Fruit fly (Drosophila melanogaster): ENCODE data around the gene Ucp4B.

The Ucp4B gene

DNA sequence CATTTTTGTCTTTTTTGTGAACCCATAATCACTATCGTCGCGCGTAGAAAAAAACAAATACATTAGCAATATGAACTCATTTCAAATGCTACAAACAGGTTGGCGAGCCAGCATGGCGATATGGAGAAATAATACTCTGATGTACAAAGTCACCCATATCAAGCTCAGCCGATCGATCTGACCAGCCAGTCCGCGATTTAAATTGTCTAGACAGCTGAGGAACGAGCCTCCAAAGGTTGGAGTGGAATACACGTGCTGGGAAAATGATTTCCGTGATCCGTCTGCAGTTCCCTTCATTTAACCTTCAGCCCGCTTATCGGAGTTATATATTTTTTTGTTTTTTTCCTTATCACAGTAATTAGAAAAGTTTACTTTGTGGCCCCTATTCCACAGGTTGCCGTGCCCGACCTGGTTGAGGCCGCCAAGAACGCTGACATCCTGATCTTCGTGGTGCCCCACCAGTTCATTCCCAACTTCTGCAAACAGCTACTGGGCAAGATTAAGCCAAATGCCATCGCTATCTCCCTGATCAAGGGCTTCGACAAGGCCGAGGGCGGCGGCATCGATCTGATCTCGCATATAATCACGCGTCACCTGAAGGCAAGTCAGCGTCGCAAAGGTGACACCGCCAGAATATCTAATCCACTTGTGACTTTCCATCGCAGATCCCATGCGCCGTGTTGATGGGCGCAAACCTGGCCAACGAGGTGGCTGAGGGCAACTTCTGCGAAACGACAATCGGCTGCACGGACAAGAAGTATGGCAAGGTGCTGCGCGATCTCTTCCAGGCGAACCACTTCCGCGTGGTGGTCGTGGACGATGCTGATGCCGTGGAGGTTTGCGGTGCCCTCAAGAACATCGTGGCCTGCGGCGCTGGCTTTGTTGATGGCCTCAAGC is 23.8 kb upstream of the Ucp4B start:
- TF ChIP-seq CG7987 (GFP tag; optimal IDR thresholded peaks at IDR 0.05): peak; percentile 74
- TF ChIP-seq CG2199 (GFP tag; IDR thresholded peaks at IDR 0.05): 0 out of 3 replicates have a peak, but pooled peaks have one; percentile 34
- 0 out of 3 replicates have a peak, but pooled peaks have one; percentile 18 for TF ChIP-seq tgo (GFP tag; IDR thresholded peaks at IDR 0.05)
- TF ChIP-seq Ada2b (GFP tag; IDR thresholded peaks at IDR 0.05): no peak
- TF ChIP-seq chinmo (GFP tag; IDR thresholded peaks at IDR 0.05; ENCODE audit: partially characterized antibody): peak; percentile 75; the same call in 3 of the 4 replicates
- no peak for TF ChIP-seq CG11093 (GFP tag; IDR thresholded peaks at IDR 0.05)
- TF ChIP-seq CG8290 (GFP tag; optimal IDR thresholded peaks at IDR 0.05): no peak
- TF ChIP-seq CG8290 (tag; optimal IDR thresholded peaks at IDR 0.05): peak in 1 of 2 experiments; percentile 54
- TF ChIP-seq Med (GFP tag): peak; percentile 84
- peak; percentile 62; the same call in 2 of the 3 replicates for TF ChIP-seq Dbx (GFP tag; IDR thresholded peaks at IDR 0.05)
- TF ChIP-seq Pdp1 (GFP tag; optimal IDR thresholded peaks at IDR 0.05): peak in 1 of 2 experiments; percentile 8
- TF ChIP-seq CG6854 (GFP tag; optimal IDR thresholded peaks at IDR 0.05): no peak
- peak; percentile 81 for TF ChIP-seq CG12769 (tag; optimal IDR thresholded peaks at IDR 0.05)
- 0 out of 3 replicates have a peak, but pooled peaks have one; percentile 54 for TF ChIP-seq dysf (GFP tag; IDR thresholded peaks at IDR 0.05)
- peak; percentile 84 for TF ChIP-seq exex (tag; optimal IDR thresholded peaks at IDR 0.05)
- TF ChIP-seq CG6765 (GFP tag; optimal IDR thresholded peaks at IDR 0.05): no peak
- TF ChIP-seq B-H2 (GFP tag; optimal IDR thresholded peaks at IDR 0.05): peak; percentile 57
- peak; percentile 73 for TF ChIP-seq sug (tag; optimal IDR thresholded peaks at IDR 0.05)
- 0 out of 3 replicates have a peak, but pooled peaks have one; percentile 4 for TF ChIP-seq ken (GFP tag; IDR thresholded peaks at IDR 0.05)
- TF ChIP-seq CG34376 (GFP tag; optimal IDR thresholded peaks at IDR 0.05): peak; percentile 46
- TF ChIP-seq CG6791 (GFP tag; IDR thresholded peaks at IDR 0.05; ENCODE audit: partially characterized antibody): 0 out of 3 replicates have a peak, but pooled peaks have one; percentile 10
- TF ChIP-seq Hr78 (GFP tag; optimal IDR thresholded peaks at IDR 0.05): peak in 1 of 2 experiments; percentile 3
- peak; percentile 20 for TF ChIP-seq emc (GFP tag; optimal IDR thresholded peaks at IDR 0.05)
- no peak for TF ChIP-seq CG12155 (GFP tag; optimal IDR thresholded peaks at IDR 0.05)
- no peak for TF ChIP-seq stwl (tag; optimal IDR thresholded peaks at IDR 0.05)
- peak; percentile 39 for TF ChIP-seq CG1832 (GFP tag; optimal IDR thresholded peaks at IDR 0.05)
- TF ChIP-seq grn (GFP tag; optimal IDR thresholded peaks at IDR 0.05): peak; percentile 88
- TF ChIP-seq CG11560 (tag; IDR thresholded peaks at IDR 0.05): 0 out of 3 replicates have a peak, but pooled peaks have one; percentile 60
- peak; percentile 81 for TF ChIP-seq ftz-f1 (GFP tag; optimal IDR thresholded peaks at IDR 0.05)
- TF ChIP-seq Eip74EF (GFP tag; optimal IDR thresholded peaks at IDR 0.05): peak; percentile 61 to 85
- no peak for TF ChIP-seq Fer3 (tag; optimal IDR thresholded peaks at IDR 0.05)
- TF ChIP-seq sens (GFP tag): peak; percentile 8
- peak; percentile 45 for TF ChIP-seq Ets65A (GFP tag)
- TF ChIP-seq CG8478 (optimal IDR thresholded peaks at IDR 0.05): peak; percentile 43
- TF ChIP-seq ttk (GFP tag; IDR thresholded peaks at IDR 0.05): no peak
- peak; percentile 95 for TF ChIP-seq cwo (GFP tag; optimal IDR thresholded peaks at IDR 0.05)
- peak; percentile 44 for TF ChIP-seq mirr (GFP tag; optimal IDR thresholded peaks at IDR 0.05)
- TF ChIP-seq ERR (GFP tag; optimal IDR thresholded peaks at IDR 0.05): peak; percentile 94

DNA sequence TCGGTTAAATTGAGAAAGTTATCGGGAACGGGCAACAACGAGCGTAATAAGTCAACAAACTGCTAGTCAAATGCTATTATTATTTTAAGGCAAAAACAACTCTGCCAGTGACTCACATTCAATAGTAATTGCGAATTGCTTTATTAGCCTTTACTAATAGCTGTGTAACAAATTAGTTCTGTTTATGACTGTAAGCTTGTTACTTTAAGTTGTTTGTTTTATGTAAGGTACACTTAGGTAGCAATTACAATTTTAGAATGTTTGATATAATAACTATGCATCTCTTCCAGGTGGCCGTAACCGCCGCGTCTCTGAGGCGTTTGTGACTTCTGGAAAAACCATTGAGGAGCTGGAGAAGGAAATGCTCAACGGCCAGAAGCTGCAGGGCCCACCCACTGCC is 22.9 kb upstream of the Ucp4B start:
- TF ChIP-seq pnt (GFP tag; optimal IDR thresholded peaks at IDR 0.05) (no peak), CG2678 (tag; optimal IDR thresholded peaks at IDR 0.05) (no peak), B-H1 (GFP tag; IDR thresholded peaks at IDR 0.05) (no peak), en (GFP tag; optimal IDR thresholded peaks at IDR 0.05) (no peak), vvl (GFP tag; IDR thresholded peaks at IDR 0.05) (no peak)

Data from whole organism, embryonic.